Worm (Caenorhabditis elegans) whole organism, mixed stage, embryonic: Measurements from ENCODE around the gene F16B4.5.

Experiments
- ces-1 ChIP-seq: fragments of 150-350 bp; optimal IDR thresholded peaks from 2 replicates; lab custom pipeline; 2014; ENCODE audit warnings: missing biosample characterization, missing genetic modification reagents, missing genetic modification characterization
- elt-3 ChIP-seq: fragments of 150-350 bp; optimal IDR thresholded peaks from 2 replicates; lab custom pipeline; 2014; ENCODE audit warnings: missing biosample characterization, missing genetic modification characterization
- hlh-1 ChIP-seq: fragments of 150-350 bp; optimal IDR thresholded peaks from 2 replicates; lab custom pipeline; 2014; ENCODE audit warnings: missing biosample characterization, missing genetic modification reagents, missing genetic modification characterization
- mls-2 ChIP-seq: sonication (generic microtip); optimal IDR thresholded peaks from 2 replicates; lab custom pipeline; 2016; ENCODE audit warnings: mild to moderate bottlenecking, missing genetic modification characterization, moderate library complexity, missing compliant biosample characterization
- nhr-12 ChIP-seq: fragments of 150-350 bp; optimal IDR thresholded peaks from 2 replicates; lab custom pipeline; 2014; ENCODE audit warnings: missing biosample characterization, missing genetic modification characterization
- nhr-237 ChIP-seq: fragments of 150-350 bp; optimal IDR thresholded peaks from 2 replicates; lab custom pipeline; 2014; ENCODE audit warnings: missing biosample characterization, missing genetic modification characterization
- nhr-76 ChIP-seq: sonication (generic microtip); optimal IDR thresholded peaks from 2 replicates; lab custom pipeline; 2017; ENCODE audit warnings: missing biosample characterization, missing genetic modification characterization
- pha-4 ChIP-seq: fragments of 150-350 bp; optimal IDR thresholded peaks from 2 replicates; lab custom pipeline; 2018; ENCODE audit warnings: missing biosample characterization, missing genetic modification reagents, missing genetic modification characterization
- snpc-4 ChIP-seq: fragments of 150-350 bp; optimal IDR thresholded peaks from 2 replicates; lab custom pipeline; 2014; ENCODE audit warnings: missing biosample characterization, missing genetic modification characterization
- sptf-1 ChIP-seq: sonication (generic microtip); optimal IDR thresholded peaks from 2 replicates; lab custom pipeline; 2017; ENCODE audit warnings: mild to moderate bottlenecking, missing genetic modification characterization, moderate library complexity, missing compliant biosample characterization
- tbx-8 ChIP-seq: fragments of 200-800 bp; sonication (Bioruptor generic); optimal IDR thresholded peaks from 2 replicates; lab custom pipeline; 2018; ENCODE audit warnings: mild to moderate bottlenecking, missing genetic modification characterization, moderate library complexity, missing compliant biosample characterization
- unc-39 ChIP-seq: fragments of 150-350 bp; optimal IDR thresholded peaks from 2 replicates; lab custom pipeline; 2014; ENCODE audit warnings: missing biosample characterization, missing genetic modification characterization
- unc-62 ChIP-seq: fragments of 150-350 bp; optimal IDR thresholded peaks from 2 replicates; lab custom pipeline; 2014; ENCODE audit warnings: missing biosample characterization, missing genetic modification reagents, missing genetic modification characterization
- ztf-11 ChIP-seq: fragments of 150-350 bp; optimal IDR thresholded peaks from 2 replicates; lab custom pipeline; 2014; ENCODE audit warnings: missing biosample characterization, missing genetic modification characterization

- TF ChIP-seq hlh-1 (tag; lab: Kevin White, UChicago) (no peak), snpc-4 (no peak), nhr-76 (tag; lab: Kevin White, UChicago) (no peak), nhr-237 (no peak), ces-1 (GFP tag; lab: Kevin White, UChicago) (no peak), mls-2 (tag; lab: Kevin White, UChicago) (no peak), pha-4 (tag; lab: Kevin White, UChicago) (no peak), sptf-1 (tag; lab: Kevin White, UChicago) (no peak), unc-62 (no peak), nhr-12 (tag; lab: Kevin White, UChicago) (no peak), elt-3 (no peak), ztf-11 (tag; lab: Kevin White, UChicago) (no peak), unc-39 (no peak), tbx-8 (no peak)
Observed at ce11 chrV:1626720-1627119, 38.5 kb downstream of the F16B4.5 start, which contains the start of gene nhr-237.
